Fruit fly (Drosophila melanogaster) whole organism, embryonic: ENCODE results near the gene CG17364.
A peak's percentile ranks its signal among the peaks of the same experiment; 100 is the strongest.

Source experiments
- Abd-B ChIP-seq: fragments of 200-800 bp; sonication (Bioruptor generic); optimal IDR thresholded peaks from 2 replicates; lab custom pipeline; 2018; ENCODE audit warnings: missing biosample characterization, mild to moderate bottlenecking, missing genetic modification characterization, moderate library complexity
- Aef1 ChIP-seq: fragments of 200-800 bp; sonication (Bioruptor generic); IDR thresholded peaks from 3 replicates; pipeline ENCODE4 v1.3.6; 2022; ENCODE audit warnings: missing biosample characterization, missing genetic modification characterization
- Bteb2 ChIP-seq: fragments of 200-800 bp; sonication (Bioruptor generic); optimal IDR thresholded peaks from 2 replicates; lab custom pipeline; 2016; ENCODE audit warnings: missing biosample characterization, missing genetic modification characterization
- CG10366 ChIP-seq: fragments of 200-800 bp; sonication (Bioruptor generic); IDR thresholded peaks from 2 replicates; pipeline ENCODE4 v1.3.6; 2022; ENCODE audit warnings: missing biosample characterization, missing genetic modification characterization
- CG1233 ChIP-seq: fragments of 200-800 bp; sonication (Bioruptor generic); optimal IDR thresholded peaks from 4 replicates; lab custom pipeline; 2018; ENCODE audit warnings: missing biosample characterization, mild to moderate bottlenecking, missing genetic modification characterization
- CG12769 ChIP-seq: fragments of 200-800 bp; sonication (Bioruptor generic); optimal IDR thresholded peaks from 2 replicates; lab custom pipeline; 2019; ENCODE audit warnings: missing biosample characterization, mild to moderate bottlenecking, missing genetic modification characterization, moderate library complexity
- CG17328 ChIP-seq: fragments of 200-800 bp; sonication (Bioruptor generic); IDR thresholded peaks from 2 replicates; pipeline ENCODE4 v1.3.6; 2022; ENCODE audit warnings: missing biosample characterization, missing genetic modification characterization
- CG30403 ChIP-seq: fragments of 200-800 bp; sonication (Bioruptor generic); optimal IDR thresholded peaks from 3 replicates; lab custom pipeline; 2016; ENCODE audit warnings: missing biosample characterization, missing genetic modification characterization
- CG3838 ChIP-seq: fragments of 200-800 bp; sonication (Bioruptor generic); optimal IDR thresholded peaks from 3 replicates; lab custom pipeline; 2016; ENCODE audit warnings: missing biosample characterization, missing genetic modification characterization
- CG4360 ChIP-seq: fragments of 200-800 bp; sonication (Bioruptor generic); IDR thresholded peaks from 2 replicates; pipeline ENCODE4 v1.3.6; 2022; ENCODE audit warnings: missing biosample characterization, missing genetic modification characterization
- CG7271 ChIP-seq: fragments of 200-800 bp; sonication (Bioruptor generic); optimal IDR thresholded peaks from 2 replicates; lab custom pipeline; 2018; ENCODE audit warnings: missing biosample characterization, mild to moderate bottlenecking, missing genetic modification characterization, moderate library complexity
- CG7357 ChIP-seq: fragments of 200-800 bp; sonication (Bioruptor generic); IDR thresholded peaks from 3 replicates; pipeline ENCODE4 v1.3.6; 2022; ENCODE audit warnings: missing biosample characterization, missing genetic modification characterization
- CG8388 ChIP-seq: fragments of 200-800 bp; sonication (Bioruptor generic); optimal IDR thresholded peaks from 2 replicates; lab custom pipeline; 2019; ENCODE audit warnings: missing biosample characterization, mild to moderate bottlenecking, missing genetic modification characterization, moderate library complexity
- CG9817 ChIP-seq: fragments of 200-800 bp; sonication (Bioruptor generic); optimal IDR thresholded peaks from 2 replicates; lab custom pipeline; 2018; ENCODE audit warnings: missing biosample characterization, mild to moderate bottlenecking, missing genetic modification characterization, moderate library complexity
- Camta ChIP-seq: fragments of 200-800 bp; sonication (Bioruptor generic); optimal IDR thresholded peaks from 2 replicates; lab custom pipeline; 2016; ENCODE audit warnings: missing biosample characterization, missing genetic modification characterization
- Dad ChIP-seq: fragments of 200-800 bp; sonication (Bioruptor generic); optimal IDR thresholded peaks from 3 replicates; lab custom pipeline; 2016; ENCODE audit warnings: missing biosample characterization, missing genetic modification characterization
- Dref ChIP-seq: fragments of 200-800 bp; sonication (Bioruptor generic); IDR thresholded peaks from 2 replicates; pipeline ENCODE4 v1.3.6; 2022; ENCODE audit warnings: missing biosample characterization, missing genetic modification characterization
- E2f1 ChIP-seq: fragments of 200-800 bp; sonication (Bioruptor generic); IDR thresholded peaks from 2 replicates; pipeline ENCODE4 v1.3.6; 2022; ENCODE audit warnings: missing biosample characterization, missing genetic modification characterization
- Elba2 ChIP-seq: fragments of 200-800 bp; sonication (Bioruptor generic); optimal IDR thresholded peaks from 3 replicates; lab custom pipeline; 2016; ENCODE audit warnings: missing biosample characterization, missing genetic modification characterization
- HLH4C ChIP-seq: fragments of 200-800 bp; sonication (Bioruptor generic); IDR thresholded peaks from 3 replicates; pipeline ENCODE4 v1.3.6; 2022; ENCODE audit warnings: missing biosample characterization, missing genetic modification characterization; ENCODE audit not compliant: partially characterized antibody
- Neu2 ChIP-seq: fragments of 200-800 bp; sonication (Bioruptor generic); optimal IDR thresholded peaks from 3 replicates; lab custom pipeline; 2016; ENCODE audit warnings: missing biosample characterization, missing genetic modification characterization, borderline replicate concordance
- Optix ChIP-seq: fragments of 200-800 bp; sonication (Bioruptor generic); IDR thresholded peaks from 3 replicates; pipeline ENCODE4 v1.3.6; 2022; ENCODE audit warnings: missing biosample characterization, missing genetic modification characterization
- Vsx1 ChIP-seq: fragments of 200-800 bp; sonication (Bioruptor generic); optimal IDR thresholded peaks from 2 replicates; lab custom pipeline; 2017; ENCODE audit warnings: missing biosample characterization, mild to moderate bottlenecking, missing genetic modification characterization, missing genetic modification reagents
- bigmax ChIP-seq: fragments of 200-800 bp; sonication (Bioruptor generic); optimal IDR thresholded peaks from 2 replicates; lab custom pipeline; 2018; ENCODE audit warnings: missing biosample characterization, mild to moderate bottlenecking, missing genetic modification characterization
- esg ChIP-seq: fragments of 200-800 bp; sonication (Bioruptor generic); conservative IDR thresholded peaks from 2 replicates; pipeline ENCODE4 v1.3.6; 2022; ENCODE audit warnings: missing biosample characterization, missing genetic modification characterization
- ewg ChIP-seq: fragments of 200-800 bp; sonication (Bioruptor generic); optimal IDR thresholded peaks from 3 replicates; lab custom pipeline; 2017; ENCODE audit warnings: mild to moderate bottlenecking, missing biosample characterization, missing genetic modification reagents, missing genetic modification characterization
- gro ChIP-seq: fragments of 200-800 bp; sonication (Bioruptor generic); optimal IDR thresholded peaks from 2 replicates; lab custom pipeline; 2016; ENCODE audit warnings: missing biosample characterization, missing genetic modification characterization
- hkb ChIP-seq, 2 experiments: fragments of 200-800 bp in 1 of 2; fragments of >200 bp in 1 of 2; sonication (Bioruptor generic) in 1 of 2; IDR thresholded peaks in 1 of 2; optimal IDR thresholded peaks in 1 of 2; 2 replicates each; pipeline versions ENCODE4 v1.3.6 to Lab custom; 2017 to 2022; ENCODE audit warnings: missing biosample characterization in 1 of 2, missing genetic modification characterization in 1 of 2
- ken ChIP-seq: fragments of 200-800 bp; sonication (Bioruptor generic); IDR thresholded peaks from 3 replicates; pipeline ENCODE4 v1.3.6; 2022; ENCODE audit warnings: missing biosample characterization, missing genetic modification characterization
- kni ChIP-seq: fragments of 200-800 bp; sonication (Bioruptor generic); optimal IDR thresholded peaks from 3 replicates; lab custom pipeline; 2017; ENCODE audit warnings: mild to moderate bottlenecking, missing biosample characterization, missing genetic modification reagents, missing genetic modification characterization
- lov ChIP-seq, 2 experiments: fragments of 200-800 bp in 1 of 2; fragments of >200 bp in 1 of 2; sonication (Bioruptor generic) in 1 of 2; IDR thresholded peaks in 1 of 2; optimal IDR thresholded peaks in 1 of 2; 2 replicates in 1 of 2; 3 replicates in 1 of 2; pipeline versions ENCODE4 v1.3.6 to Lab custom; 2017 to 2022; ENCODE audit warnings: missing biosample characterization in 1 of 2, missing genetic modification characterization in 1 of 2
- maf-S ChIP-seq: fragments of 200-800 bp; sonication (Bioruptor generic); optimal IDR thresholded peaks from 2 replicates; lab custom pipeline; 2016; ENCODE audit warnings: missing biosample characterization, missing genetic modification characterization
- nerfin-1 ChIP-seq: fragments of 200-800 bp; sonication (Bioruptor generic); optimal IDR thresholded peaks from 3 replicates; lab custom pipeline; 2019; ENCODE audit warnings: missing biosample characterization, mild to moderate bottlenecking, missing genetic modification characterization, moderate library complexity
- pan ChIP-seq, 4 experiments: fragments of >200 bp in 3 of 4; fragments of 200-800 bp in 1 of 4; sonication (Bioruptor generic) in 1 of 4; optimal IDR thresholded peaks in 3 of 4; IDR thresholded peaks in 1 of 4; 2 replicates each; pipeline versions ENCODE4 v1.3.6 to Lab custom; 2017 to 2022; ENCODE audit warnings: missing biosample characterization in 2 of 4, missing genetic modification characterization in 2 of 4, mixed read lengths in 1 of 4
- pb ChIP-seq: fragments of 200-800 bp; sonication (Bioruptor generic); optimal IDR thresholded peaks from 3 replicates; lab custom pipeline; 2016; ENCODE audit warnings: missing biosample characterization, missing genetic modification characterization
- pnt ChIP-seq: fragments of 200-800 bp; sonication (Bioruptor generic); optimal IDR thresholded peaks from 3 replicates; lab custom pipeline; 2016; ENCODE audit warnings: missing biosample characterization, missing genetic modification characterization
- pzg ChIP-seq: fragments of 200-800 bp; sonication (Bioruptor generic); optimal IDR thresholded peaks from 3 replicates; lab custom pipeline; 2018; ENCODE audit warnings: missing biosample characterization, mild to moderate bottlenecking, missing genetic modification characterization, moderate library complexity
- ranshi ChIP-seq: fragments of 200-800 bp; sonication (Bioruptor generic); IDR thresholded peaks from 2 replicates; pipeline ENCODE4 v1.3.6; 2022; ENCODE audit warnings: missing biosample characterization, missing genetic modification characterization
- rib ChIP-seq: fragments of 200-800 bp; sonication (Bioruptor generic); IDR thresholded peaks from 2 replicates; pipeline ENCODE4 v1.3.6; 2022; ENCODE audit warnings: missing biosample characterization, missing genetic modification characterization
- sd ChIP-seq: fragments of 200-800 bp; sonication (Bioruptor generic); optimal IDR thresholded peaks from 3 replicates; lab custom pipeline; 2018; ENCODE audit warnings: missing biosample characterization, mild to moderate bottlenecking, missing genetic modification characterization, moderate library complexity
- slbo ChIP-seq: fragments of 200-800 bp; sonication (Bioruptor generic); IDR thresholded peaks from 2 replicates; pipeline ENCODE4 v1.3.6; 2022; ENCODE audit warnings: missing biosample characterization, missing genetic modification characterization
- so ChIP-seq: fragments of 200-800 bp; sonication (Bioruptor generic); IDR thresholded peaks from 3 replicates; pipeline ENCODE4 v1.3.6; 2022; ENCODE audit warnings: missing biosample characterization, missing genetic modification characterization
- sob ChIP-seq: fragments of 200-800 bp; sonication (Bioruptor generic); IDR thresholded peaks from 2 replicates; pipeline ENCODE4 v1.3.6; 2022; ENCODE audit warnings: missing biosample characterization, missing genetic modification characterization
- sug ChIP-seq: fragments of 200-800 bp; optimal IDR thresholded peaks from 2 replicates; lab custom pipeline; 2019; ENCODE audit warnings: missing biosample characterization, mild to moderate bottlenecking, missing genetic modification characterization, moderate library complexity
- tna ChIP-seq: fragments of 200-800 bp; sonication (Bioruptor generic); IDR thresholded peaks from 2 replicates; pipeline ENCODE4 v1.3.6; 2022; ENCODE audit warnings: missing biosample characterization, missing genetic modification characterization; ENCODE audit not compliant: partially characterized antibody
- unpg ChIP-seq: fragments of 200-800 bp; sonication (Bioruptor generic); optimal IDR thresholded peaks from 3 replicates; lab custom pipeline; 2018; ENCODE audit warnings: missing biosample characterization, mild to moderate bottlenecking, missing genetic modification characterization, moderate library complexity
- vvl ChIP-seq: fragments of 200-800 bp; sonication (Bioruptor generic); IDR thresholded peaks from 2 replicates; pipeline ENCODE4 v1.3.6; 2022; ENCODE audit warnings: missing biosample characterization, missing genetic modification characterization
- wdn ChIP-seq: fragments of 200-800 bp; sonication (Bioruptor generic); IDR thresholded peaks from 2 replicates; pipeline ENCODE4 v1.3.6; 2022; ENCODE audit warnings: missing biosample characterization, missing genetic modification characterization
- wek ChIP-seq: fragments of 200-800 bp; sonication (Bioruptor generic); optimal IDR thresholded peaks from 3 replicates; lab custom pipeline; 2018; ENCODE audit warnings: missing biosample characterization, mild to moderate bottlenecking, missing genetic modification characterization, moderate library complexity

CG17364 gene

dm6 chr3L:14002524-14003135 lies 9.4 kb upstream of the CG17364 start (continued):
- TF ChIP-seq esg (no peak), HLH4C (no peak), wdn (no peak), ewg (GFP tag; lab: Kevin White, UChicago) (peak; percentile 90), maf-S (GFP tag; lab: Kevin White, UChicago) (no peak), ranshi (GFP tag; lab: Robert Waterston, UW) (no peak), Neu2 (no peak), ken (GFP tag; lab: Robert Waterston, UW) (no peak), unpg (no peak), sd (peak; percentile 89), Abd-B (peak; percentile 76), gro (GFP tag; lab: Kevin White, UChicago) (no peak), rib (peak; percentile 70; the same call in 1 of the 2 replicates), CG3838 (GFP tag; lab: Kevin White, UChicago) (no peak), sob (no peak; the same call in 1 of the 2 replicates), CG12769 (tag; lab: Kevin White, UChicago) (peak; percentile 59), Vsx1 (GFP tag; lab: Kevin White, UChicago) (no peak), Dad (GFP tag; lab: Kevin White, UChicago) (no peak), E2f1 (GFP tag; lab: Robert Waterston, UW) (no peak), CG8388 (GFP tag; lab: Kevin White, UChicago) (no peak), Dref (GFP tag; lab: Robert Waterston, UW) (0 out of 2 replicates have a peak, but pooled peaks have one; percentile 1), CG7357 (GFP tag; lab: Robert Waterston, UW) (no peak), hkb (optimal IDR thresholded peaks at IDR 0.05; lab: Kevin White, UChicago) (no peak), hkb (GFP tag; IDR thresholded peaks at IDR 0.05; lab: Robert Waterston, UW) (no peak; the same call in 1 of the 2 replicates), pb (GFP tag; lab: Kevin White, UChicago) (no peak), slbo (GFP tag; lab: Robert Waterston, UW) (peak; percentile 27; the same call in 1 of the 2 replicates), vvl (GFP tag; lab: Robert Waterston, UW) (peak; percentile 54), pan (optimal IDR thresholded peaks at IDR 0.05; lab: Kevin White, UChicago) (no peak), pan (GFP tag; optimal IDR thresholded peaks at IDR 0.05 in 1 of 2, IDR thresholded peaks at IDR 0.05 in 1 of 2) (no peak), Bteb2 (GFP tag; lab: Kevin White, UChicago) (no peak), kni (GFP tag; lab: Kevin White, UChicago) (peak; percentile 12), CG9817 (tag; lab: Kevin White, UChicago) (no peak), nerfin-1 (tag; lab: Kevin White, UChicago) (peak; percentile 71), pzg (GFP tag; lab: Kevin White, UChicago) (peak; percentile 81), CG30403 (GFP tag; lab: Kevin White, UChicago) (no peak), wek (GFP tag; lab: Kevin White, UChicago) (no peak), pnt (GFP tag; lab: Kevin White, UChicago) (no peak), bigmax (GFP tag; lab: Kevin White, UChicago) (no peak), CG1233 (no peak), lov (optimal IDR thresholded peaks at IDR 0.05; lab: Kevin White, UChicago) (no peak), lov (GFP tag; IDR thresholded peaks at IDR 0.05; lab: Robert Waterston, UW) (no peak), CG17328 (no peak), Camta (GFP tag; lab: Kevin White, UChicago) (no peak), Aef1 (no peak), Optix (GFP tag; lab: Robert Waterston, UW) (no peak), Elba2 (GFP tag; lab: Kevin White, UChicago) (no peak), tna (GFP tag; lab: Robert Waterston, UW) (no peak), so (GFP tag; lab: Robert Waterston, UW) (no peak), CG7271 (no peak), CG4360 (GFP tag; lab: Robert Waterston, UW) (no peak), sug (tag; lab: Kevin White, UChicago) (peak; percentile 19), CG10366 (GFP tag; lab: Robert Waterston, UW) (no peak)
